Fruit fly (Drosophila melanogaster) whole organism, embryonic: ENCODE results near the gene CG5644.

Experiments used
- Antp ChIP-seq: fragments of 200-800 bp; sonication (Bioruptor generic); optimal IDR thresholded peaks from 3 replicates; lab custom pipeline; 2016; ENCODE audit warnings: missing biosample characterization, missing genetic modification characterization
- BEAF-32 ChIP-seq: fragments of 200-800 bp; sonication (Bioruptor generic); optimal IDR thresholded peaks from 3 replicates; lab custom pipeline; 2017; ENCODE audit warnings: missing biosample characterization, missing genetic modification characterization, mild to moderate bottlenecking, moderate library complexity, missing genetic modification reagents
- Bdp1 ChIP-seq: fragments of 200-800 bp; sonication (Bioruptor generic); optimal IDR thresholded peaks from 3 replicates; lab custom pipeline; 2016; ENCODE audit warnings: missing biosample characterization, missing genetic modification characterization
- CG12155 ChIP-seq: fragments of 200-800 bp; sonication (Bioruptor generic); optimal IDR thresholded peaks from 3 replicates; lab custom pipeline; 2016; ENCODE audit warnings: missing biosample characterization, missing genetic modification characterization
- CG12942 ChIP-seq: fragments of 200-800 bp; sonication (Bioruptor generic); optimal IDR thresholded peaks from 3 replicates; lab custom pipeline; 2016; ENCODE audit warnings: missing biosample characterization, missing genetic modification characterization
- CG15479 ChIP-seq: fragments of 200-800 bp; sonication (Bioruptor generic); optimal IDR thresholded peaks from 3 replicates; lab custom pipeline; 2019; ENCODE audit warnings: missing biosample characterization, mild to moderate bottlenecking, missing genetic modification characterization, moderate library complexity
- CG17385 ChIP-seq: fragments of 200-800 bp; sonication (Bioruptor generic); optimal IDR thresholded peaks from 3 replicates; lab custom pipeline; 2018; ENCODE audit warnings: missing biosample characterization, mild to moderate bottlenecking, missing genetic modification characterization
- CG18011 ChIP-seq: fragments of 200-800 bp; sonication (Bioruptor generic); optimal IDR thresholded peaks from 2 replicates; lab custom pipeline; 2017; ENCODE audit warnings: missing biosample characterization, missing genetic modification characterization, mild to moderate bottlenecking, moderate library complexity, missing genotype
- CG2889 ChIP-seq: fragments of 200-800 bp; sonication (Bioruptor generic); IDR thresholded peaks from 3 replicates; pipeline ENCODE4 v1.3.6; 2022; ENCODE audit warnings: missing biosample characterization, missing genetic modification characterization
- CG30020 ChIP-seq: fragments of 200-800 bp; optimal IDR thresholded peaks from 2 replicates; lab custom pipeline; 2019; ENCODE audit warnings: missing biosample characterization, mild to moderate bottlenecking, missing genetic modification characterization, moderate library complexity
- CG4707 ChIP-seq: fragments of 200-800 bp; sonication (Bioruptor generic); optimal IDR thresholded peaks from 2 replicates; lab custom pipeline; 2018; ENCODE audit warnings: missing biosample characterization, mild to moderate bottlenecking, missing genetic modification characterization, moderate library complexity
- CG7271 ChIP-seq: fragments of 200-800 bp; sonication (Bioruptor generic); optimal IDR thresholded peaks from 2 replicates; lab custom pipeline; 2018; ENCODE audit warnings: missing biosample characterization, mild to moderate bottlenecking, missing genetic modification characterization, moderate library complexity
- CG8089 ChIP-seq: fragments of 200-800 bp; sonication (Bioruptor generic); optimal IDR thresholded peaks from 3 replicates; lab custom pipeline; 2016; ENCODE audit warnings: missing biosample characterization, missing genetic modification characterization
- CG9727 ChIP-seq: fragments of 200-800 bp; sonication (Bioruptor generic); optimal IDR thresholded peaks from 3 replicates; lab custom pipeline; 2017; ENCODE audit warnings: missing biosample characterization, mild to moderate bottlenecking, missing genetic modification characterization
- CrebB ChIP-seq: fragments of 200-800 bp; sonication (Bioruptor generic); optimal IDR thresholded peaks from 3 replicates; lab custom pipeline; 2018; ENCODE audit warnings: missing biosample characterization, mild to moderate bottlenecking, missing genetic modification characterization
- D19A ChIP-seq: fragments of 200-800 bp; optimal IDR thresholded peaks from 3 replicates; lab custom pipeline; 2019; ENCODE audit warnings: missing biosample characterization, mild to moderate bottlenecking, missing genetic modification characterization, moderate library complexity
- E2f1 ChIP-seq: fragments of 200-800 bp; sonication (Bioruptor generic); IDR thresholded peaks from 2 replicates; pipeline ENCODE4 v1.3.6; 2022; ENCODE audit warnings: missing biosample characterization, missing genetic modification characterization
- E2f2 ChIP-seq: fragments of 200-800 bp; sonication (Bioruptor generic); IDR thresholded peaks from 2 replicates; pipeline ENCODE4 v1.3.6; 2022; ENCODE audit warnings: missing biosample characterization, missing genetic modification characterization
- HmgZ ChIP-seq: fragments of 200-800 bp; sonication (Bioruptor generic); optimal IDR thresholded peaks from 2 replicates; lab custom pipeline; 2018; ENCODE audit warnings: missing biosample characterization, mild to moderate bottlenecking, missing genetic modification characterization
- MTF-1 ChIP-seq: fragments of 200-800 bp; sonication (Bioruptor generic); optimal IDR thresholded peaks from 2 replicates; lab custom pipeline; 2018; ENCODE audit warnings: missing biosample characterization, mild to moderate bottlenecking, missing genetic modification characterization, borderline replicate concordance
- Max ChIP-seq: fragments of 200-800 bp; sonication (Bioruptor generic); optimal IDR thresholded peaks from 2 replicates; lab custom pipeline; 2016; ENCODE audit warnings: missing biosample characterization, mild to moderate bottlenecking, missing genetic modification characterization
- Med ChIP-seq: fragments of 200-800 bp; sonication (Bioruptor generic); peaks from one replicate; lab custom pipeline; 2016; ENCODE audit warnings: missing biosample characterization, missing genetic modification characterization, mild to moderate bottlenecking, inconsistent platforms, moderate library complexity
- NFAT ChIP-seq: fragments of 200-800 bp; sonication (Bioruptor generic); IDR thresholded peaks from 2 replicates; pipeline ENCODE4 v1.3.6; 2022; ENCODE audit warnings: missing biosample characterization, missing genetic modification characterization
- Opbp ChIP-seq: fragments of 200-800 bp; sonication (Bioruptor generic); IDR thresholded peaks from 3 replicates; pipeline ENCODE4 v1.3.6; 2022; ENCODE audit warnings: missing biosample characterization, missing genetic modification characterization; ENCODE audit not compliant: partially characterized antibody
- YL-1 ChIP-seq: fragments of 200-800 bp; sonication (Bioruptor generic); optimal IDR thresholded peaks from 3 replicates; lab custom pipeline; 2017; ENCODE audit warnings: missing biosample characterization, mild to moderate bottlenecking, missing genetic modification characterization
- ase ChIP-seq: fragments of 200-800 bp; sonication (Bioruptor generic); IDR thresholded peaks from 3 replicates; pipeline ENCODE4 v1.3.6; 2022; ENCODE audit warnings: missing biosample characterization, missing genetic modification characterization
- bowl ChIP-seq: fragments of 200-800 bp; sonication (Bioruptor generic); IDR thresholded peaks from 2 replicates; pipeline ENCODE4 v1.3.6; 2022; ENCODE audit warnings: missing biosample characterization, missing genetic modification characterization
- da ChIP-seq: fragments of 200-800 bp; sonication (Bioruptor generic); optimal IDR thresholded peaks from 2 replicates; lab custom pipeline; 2016; ENCODE audit warnings: missing biosample characterization, missing genetic modification characterization
- dm ChIP-seq: fragments of 200-800 bp; sonication (Bioruptor generic); optimal IDR thresholded peaks from 3 replicates; lab custom pipeline; 2016; ENCODE audit warnings: missing biosample characterization, missing genetic modification characterization
- dysf ChIP-seq: fragments of 200-800 bp; sonication (Bioruptor generic); IDR thresholded peaks from 3 replicates; pipeline ENCODE4 v1.3.6; 2022; ENCODE audit warnings: missing biosample characterization, missing genetic modification characterization
- fu2 ChIP-seq: fragments of 200-800 bp; sonication (Bioruptor generic); optimal IDR thresholded peaks from 2 replicates; lab custom pipeline; 2016; ENCODE audit warnings: missing biosample characterization, missing genetic modification characterization
- gro ChIP-seq: fragments of 200-800 bp; sonication (Bioruptor generic); optimal IDR thresholded peaks from 2 replicates; lab custom pipeline; 2016; ENCODE audit warnings: missing biosample characterization, missing genetic modification characterization
- gsb-n ChIP-seq: fragments of 200-800 bp; sonication (Bioruptor generic); optimal IDR thresholded peaks from 3 replicates; lab custom pipeline; 2018; ENCODE audit warnings: missing biosample characterization, mild to moderate bottlenecking, missing genetic modification characterization
- her ChIP-seq: fragments of 200-800 bp; sonication (Bioruptor generic); optimal IDR thresholded peaks from 2 replicates; lab custom pipeline; 2016; ENCODE audit warnings: missing biosample characterization, missing genetic modification characterization
- ken ChIP-seq: fragments of 200-800 bp; sonication (Bioruptor generic); IDR thresholded peaks from 3 replicates; pipeline ENCODE4 v1.3.6; 2022; ENCODE audit warnings: missing biosample characterization, missing genetic modification characterization
- klu ChIP-seq: fragments of 200-800 bp; sonication (Bioruptor generic); IDR thresholded peaks from 2 replicates; pipeline ENCODE4 v1.3.6; 2022; ENCODE audit warnings: missing biosample characterization, missing genetic modification characterization
- mam ChIP-seq: fragments of 200-800 bp; sonication (Bioruptor generic); optimal IDR thresholded peaks from 3 replicates; lab custom pipeline; 2016; ENCODE audit warnings: missing biosample characterization, missing genetic modification characterization
- ranshi ChIP-seq: fragments of 200-800 bp; sonication (Bioruptor generic); IDR thresholded peaks from 2 replicates; pipeline ENCODE4 v1.3.6; 2022; ENCODE audit warnings: missing biosample characterization, missing genetic modification characterization
- repo ChIP-seq: fragments of 200-800 bp; sonication (Bioruptor generic); optimal IDR thresholded peaks from 2 replicates; lab custom pipeline; 2016; ENCODE audit warnings: missing biosample characterization, missing genetic modification characterization
- sc ChIP-seq, 3 experiments: fragments of >200 bp in 2 of 3; fragments of 200-800 bp in 1 of 3; sonication (Bioruptor generic) in 1 of 3; optimal IDR thresholded peaks; 2 replicates in 2 of 3; 3 replicates in 1 of 3; lab custom pipeline; 2017; ENCODE audit warnings: mild to moderate bottlenecking in 1 of 3, missing biosample characterization in 1 of 3, missing genetic modification characterization in 1 of 3, missing genetic modification reagents in 1 of 3
- sens ChIP-seq: fragments of 200-800 bp; sonication (Bioruptor generic); peaks from one replicate; lab custom pipeline; 2016; ENCODE audit warnings: missing biosample characterization, missing genetic modification characterization
- sima ChIP-seq: fragments of 200-800 bp; sonication (Bioruptor generic); optimal IDR thresholded peaks from 2 replicates; lab custom pipeline; 2016; ENCODE audit warnings: missing biosample characterization, missing genetic modification characterization
- slou ChIP-seq: fragments of 200-800 bp; sonication (Bioruptor generic); optimal IDR thresholded peaks from 3 replicates; lab custom pipeline; 2016; ENCODE audit warnings: missing biosample characterization, missing genetic modification characterization
- sob ChIP-seq: fragments of 200-800 bp; sonication (Bioruptor generic); IDR thresholded peaks from 2 replicates; pipeline ENCODE4 v1.3.6; 2022; ENCODE audit warnings: missing biosample characterization, missing genetic modification characterization
- stwl ChIP-seq: fragments of 200-800 bp; sonication (Bioruptor generic); optimal IDR thresholded peaks from 3 replicates; lab custom pipeline; 2018; ENCODE audit warnings: missing biosample characterization, mild to moderate bottlenecking, missing genetic modification characterization, moderate library complexity
- tio ChIP-seq: fragments of 200-800 bp; sonication (Bioruptor generic); optimal IDR thresholded peaks from 2 replicates; lab custom pipeline; 2017; ENCODE audit warnings: missing biosample characterization, missing genetic modification characterization, inconsistent platforms
- ttk ChIP-seq: fragments of 200-800 bp; sonication (Bioruptor generic); IDR thresholded peaks from 2 replicates; pipeline ENCODE4 v2.1.2; 2022; ENCODE audit warnings: missing biosample characterization, missing genetic modification characterization
- tup ChIP-seq: fragments of 200-800 bp; sonication (Bioruptor generic); optimal IDR thresholded peaks from 2 replicates; lab custom pipeline; 2016; ENCODE audit warnings: missing biosample characterization, mild to moderate bottlenecking, missing genetic modification characterization, moderate library complexity
- tx ChIP-seq: fragments of 200-800 bp; sonication (Bioruptor generic); optimal IDR thresholded peaks from 2 replicates; lab custom pipeline; 2016; ENCODE audit warnings: missing biosample characterization, missing genetic modification characterization
- z ChIP-seq: fragments of 200-800 bp; sonication (Bioruptor generic); IDR thresholded peaks from 3 replicates; pipeline ENCODE4 v1.3.6; 2022; ENCODE audit warnings: missing biosample characterization, missing genetic modification characterization
- zen2 ChIP-seq: fragments of 200-800 bp; sonication (Bioruptor generic); IDR thresholded peaks from 3 replicates; pipeline ENCODE4 v1.3.6; 2022; ENCODE audit warnings: missing biosample characterization, missing genetic modification characterization; ENCODE audit not compliant: partially characterized antibody

CG5644 gene

DNA sequence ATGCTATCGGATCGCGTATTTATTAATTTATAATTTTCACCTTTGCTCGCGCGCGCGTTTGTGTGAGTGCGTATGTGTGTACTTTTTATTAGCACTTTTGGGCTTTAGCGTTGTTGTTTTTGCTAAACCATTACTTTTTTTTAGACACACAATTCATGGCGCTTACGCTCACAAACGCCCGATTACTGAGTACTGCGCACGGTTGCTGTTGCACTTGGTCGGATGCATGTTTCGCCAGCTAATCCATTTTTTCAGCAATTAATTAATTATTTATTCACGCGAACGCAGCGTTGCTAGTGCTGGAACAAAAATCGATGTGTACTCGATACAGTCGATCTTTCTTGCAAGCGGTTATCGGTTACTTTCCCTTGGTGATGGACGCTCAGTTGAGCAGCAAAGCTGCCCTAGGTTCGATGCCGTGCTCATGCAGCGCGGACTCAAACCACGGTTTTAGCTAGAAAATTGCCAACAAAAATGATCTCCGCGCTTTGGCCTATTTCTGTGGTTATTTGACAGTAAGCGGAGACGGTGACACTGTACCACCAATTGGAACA lies 18.1 kb upstream of the CG5644 start, which contains the start of the genes smg and CG5087:
Gene smg (minus strand): TSS at position 304 of the 554 bp plus-strand sequence.
Gene CG5087 (plus strand): TSS at position 499 of the 554 bp plus-strand sequence.
- TF ChIP-seq dysf (GFP tag; lab: Robert Waterston, UW) = no peak
- peak; percentile 56 for TF ChIP-seq Antp
- peak; percentile 37 for TF ChIP-seq Bdp1 (GFP tag; lab: Kevin White, UChicago)
- TF ChIP-seq zen2 = no peak
- TF ChIP-seq sens (GFP tag; lab: Kevin White, UChicago) = peak; percentile 85
- peak; percentile 44 for TF ChIP-seq CG12155 (GFP tag; lab: Kevin White, UChicago)
- TF ChIP-seq CG30020 = no peak
- peak; percentile 46 for TF ChIP-seq CG12942
- TF ChIP-seq D19A = peak; percentile 6
- TF ChIP-seq sob (GFP tag; lab: Robert Waterston, UW) = peak; percentile 70
- TF ChIP-seq tup = no peak
- peak; percentile 85 for TF ChIP-seq stwl (tag; lab: Kevin White, UChicago)
- peak; percentile 92 for TF ChIP-seq Med (GFP tag; lab: Kevin White, UChicago)
- no peak for TF ChIP-seq CG7271
- no peak for TF ChIP-seq klu (GFP tag; lab: Robert Waterston, UW)
- TF ChIP-seq CG18011 (GFP tag; lab: Kevin White, UChicago) = no peak
- peak; percentile 40 for TF ChIP-seq CG9727 (GFP tag; lab: Kevin White, UChicago)
- TF ChIP-seq ken (GFP tag; lab: Robert Waterston, UW) = peak; percentile 70
- peak; percentile 71 for TF ChIP-seq NFAT (GFP tag; lab: Robert Waterston, UW)
- peak; percentile 46 for TF ChIP-seq E2f2
- no peak for TF ChIP-seq sc (optimal IDR thresholded peaks at IDR 0.05; lab: Kevin White, UChicago)
- no peak for TF ChIP-seq sc (GFP tag; optimal IDR thresholded peaks at IDR 0.05; lab: Kevin White, UChicago)
- TF ChIP-seq gro = peak; percentile 66
- peak; percentile 76 for TF ChIP-seq BEAF-32 (GFP tag; lab: Kevin White, UChicago)
- TF ChIP-seq ranshi = 0 out of 2 replicates have a peak, but pooled peaks have one; percentile 27
- no peak for TF ChIP-seq sima
- TF ChIP-seq her (GFP tag; lab: Kevin White, UChicago) = peak; percentile 68
- peak; percentile 39 for TF ChIP-seq gsb-n (tag; lab: Kevin White, UChicago)
- TF ChIP-seq fu2 (GFP tag; lab: Kevin White, UChicago) = peak; percentile 47
- no peak for TF ChIP-seq CG2889 (GFP tag; lab: Robert Waterston, UW)
- no peak for TF ChIP-seq z (GFP tag; lab: Robert Waterston, UW)
- TF ChIP-seq Max (GFP tag; lab: Kevin White, UChicago) = no peak
- TF ChIP-seq E2f1 (GFP tag; lab: Robert Waterston, UW) = peak; percentile 14; the same call in 1 of the 2 replicates
- peak; percentile 57 for TF ChIP-seq dm
- TF ChIP-seq CG17385 (GFP tag; lab: Kevin White, UChicago) = no peak
- peak; percentile 63 for TF ChIP-seq repo (GFP tag; lab: Kevin White, UChicago)
- TF ChIP-seq bowl (GFP tag; lab: Robert Waterston, UW) = no peak
- TF ChIP-seq HmgZ = peak; percentile 92
- TF ChIP-seq MTF-1 (GFP tag; lab: Kevin White, UChicago) = no peak
- no peak; the same call in 1 of the 2 replicates for TF ChIP-seq ttk (GFP tag; lab: Robert Waterston, UW)
- no peak for TF ChIP-seq tio (GFP tag; lab: Kevin White, UChicago)
- no peak for TF ChIP-seq ase
- peak; percentile 78 for TF ChIP-seq YL-1 (GFP tag; lab: Kevin White, UChicago)
- peak; percentile 24 for TF ChIP-seq CrebB (tag; lab: Kevin White, UChicago)
- TF ChIP-seq CG8089 (GFP tag; lab: Kevin White, UChicago) = peak; percentile 49
- TF ChIP-seq da (GFP tag; lab: Kevin White, UChicago) = peak; percentile 16
- TF ChIP-seq slou (GFP tag; lab: Kevin White, UChicago) = no peak
- TF ChIP-seq CG15479 (GFP tag; lab: Kevin White, UChicago) = no peak
- TF ChIP-seq CG4707 (GFP tag; lab: Kevin White, UChicago) = no peak
- TF ChIP-seq mam (GFP tag; lab: Kevin White, UChicago) = peak; percentile 72
- TF ChIP-seq Opbp (GFP tag; lab: Robert Waterston, UW) = peak; percentile 81
- peak; percentile 33 for TF ChIP-seq tx (GFP tag; lab: Kevin White, UChicago)
